Fruit fly (Drosophila melanogaster) S2 (cell line): ENCODE data around the gene FucT6.
"Not testable (repeated sequence)": the region's sequence is repeated elsewhere in the genome, so short reads cannot be mapped to it uniquely, and the experiment has no call there.

Experiments
- CG8478 ChIP-seq: fragments of >200 bp; optimal IDR thresholded peaks from 2 replicates; lab custom pipeline; 2018
- CTCF ChIP-seq, 2 experiments: fragments of >200 bp; optimal IDR thresholded peaks; 2 replicates each; lab custom pipeline; 2018

FucT6 gene

dm6 chrX:11709799-11710720 lies at the start of gene FucT6:
FucT6 (minus strand) TSS chrX:11709951.
- TF ChIP-seq CG8478 (lab: Kevin White, UChicago) (no peak), CTCF (optimal IDR thresholded peaks at IDR 0.05; lab: Kevin White, UChicago) (peak in 1 of 2 experiments; percentile 43)

dm6 chrX:11756892-11757291 lies 47.1 kb upstream of the FucT6 start:
- TF ChIP-seq CG8478 (lab: Kevin White, UChicago) (no peak), CTCF (optimal IDR thresholded peaks at IDR 0.05; lab: Kevin White, UChicago) (no peak)

DNA sequence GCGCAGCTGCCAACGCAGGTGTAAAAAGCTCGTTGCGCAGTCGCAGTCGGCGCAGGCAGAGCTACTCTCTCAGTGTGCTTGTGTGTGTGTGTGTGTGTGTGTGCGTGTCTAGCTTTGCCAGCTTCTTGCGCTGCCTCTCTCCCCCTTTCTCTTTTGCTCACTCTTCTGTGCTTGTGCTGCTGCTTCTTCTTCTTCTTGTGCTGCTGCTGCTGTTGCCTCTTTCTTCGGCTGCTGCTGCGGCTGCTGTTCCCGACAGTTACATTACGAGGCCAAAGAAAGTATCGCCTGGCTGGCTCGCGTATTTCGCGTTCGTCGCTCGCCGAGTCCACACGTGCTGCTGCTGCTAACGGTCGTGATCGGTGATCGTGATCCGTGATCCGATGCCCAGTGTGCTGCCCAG lies 44.2 kb upstream of the FucT6 start, which contains the start of gene m:
Gene m (plus strand): TSS at position 301 of the 400 bp plus-strand sequence.
- TF ChIP-seq CTCF (optimal IDR thresholded peaks at IDR 0.05; lab: Kevin White, UChicago); CG8478 (lab: Kevin White, UChicago): not testable (repeated sequence)

DNA sequence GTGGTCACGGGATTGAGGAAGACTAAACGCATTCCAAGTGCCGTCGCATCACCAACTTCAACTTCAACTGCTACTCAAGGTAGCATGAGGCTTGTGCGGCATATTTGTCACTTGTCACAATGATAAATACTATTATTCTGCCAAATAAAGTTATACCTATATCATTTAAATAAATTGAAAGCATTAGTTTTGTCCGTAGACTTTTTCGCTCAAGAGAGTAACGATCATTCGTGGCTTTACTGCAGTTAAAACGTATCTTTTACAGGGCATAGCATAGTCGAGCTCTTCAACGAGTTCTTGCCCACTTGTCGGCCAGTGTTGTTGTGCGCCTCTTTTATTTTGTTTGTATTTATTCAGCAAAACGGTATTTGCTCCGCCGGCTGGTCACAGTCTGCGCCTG lies 26.7 kb upstream of the FucT6 start:
- no peak for TF ChIP-seq CTCF (optimal IDR thresholded peaks at IDR 0.05; lab: Kevin White, UChicago)
- TF ChIP-seq CG8478 (lab: Kevin White, UChicago): no peak

- TF ChIP-seq CG8478 (lab: Kevin White, UChicago): no peak
- no peak for TF ChIP-seq CTCF (optimal IDR thresholded peaks at IDR 0.05; lab: Kevin White, UChicago)
Measured at dm6 chrX:11733795-11734194, 24.0 kb upstream of the FucT6 start, which contains the start of gene inaF-A. inaF-A (minus strand) TSS chrX:11733895.

dm6 chrX:11732670-11733069 lies 22.9 kb upstream of the FucT6 start, which contains the start of gene inaF-B:
inaF-B (minus strand) TSS chrX:11732770.
- TF ChIP-seq CTCF (optimal IDR thresholded peaks at IDR 0.05; lab: Kevin White, UChicago) (no peak), CG8478 (lab: Kevin White, UChicago) (no peak)

dm6 chrX:11731665-11732064 lies 21.9 kb upstream of the FucT6 start, which contains the start of gene inaF-C:
inaF-C (minus strand) TSS chrX:11731765.
- TF ChIP-seq CG8478 (lab: Kevin White, UChicago): no peak
- no peak for TF ChIP-seq CTCF (optimal IDR thresholded peaks at IDR 0.05; lab: Kevin White, UChicago)

DNA sequence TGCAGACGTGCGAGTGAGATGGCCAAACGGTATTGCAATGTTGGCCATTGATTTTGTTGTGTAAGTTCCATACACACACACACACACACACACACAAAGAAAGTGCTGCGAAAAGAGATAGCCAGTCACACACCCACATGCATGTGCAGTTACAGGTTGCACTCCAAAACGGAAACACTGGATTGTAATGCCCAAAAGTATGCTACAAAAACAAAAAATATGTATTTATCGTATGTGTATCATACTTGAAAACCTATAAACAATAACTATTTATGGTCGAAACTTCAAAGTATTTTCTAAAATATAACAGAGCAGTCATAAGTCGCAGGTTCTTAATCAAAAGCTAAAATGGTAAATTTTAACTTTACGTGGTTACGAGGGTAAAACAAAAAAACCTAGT lies 20.2 kb upstream of the FucT6 start:
- TF ChIP-seq CG8478 (lab: Kevin White, UChicago) (no peak), CTCF (optimal IDR thresholded peaks at IDR 0.05; lab: Kevin White, UChicago) (no peak)

dm6 chrX:11728999-11729398 lies 19.2 kb upstream of the FucT6 start, which contains the start of gene inaF-D:
inaF-D (minus strand) TSS chrX:11729099.
- TF ChIP-seq CTCF (optimal IDR thresholded peaks at IDR 0.05; lab: Kevin White, UChicago) (no peak), CG8478 (lab: Kevin White, UChicago) (no peak)

DNA sequence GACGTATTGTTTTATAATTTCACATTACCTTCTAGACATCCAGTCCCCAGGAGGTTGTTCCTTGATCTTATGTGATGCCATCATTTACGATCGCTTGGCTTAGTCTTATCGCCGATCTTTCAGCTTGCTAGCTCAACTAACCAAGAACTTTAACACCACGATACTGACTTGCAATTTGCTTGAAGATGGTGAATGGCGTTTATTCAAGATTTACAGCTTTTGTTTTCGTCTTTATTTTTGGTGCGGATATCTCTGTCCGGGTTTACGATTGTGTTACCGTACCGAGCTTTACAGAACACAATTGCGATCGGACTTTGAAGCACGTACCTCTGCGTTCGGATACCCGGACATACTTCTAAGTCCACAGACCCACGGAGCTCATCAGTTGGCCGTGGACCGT lies 14.2 kb upstream of the FucT6 start, which contains the start of gene CG15221:
Gene CG15221 (plus strand): TSS at position 301 of the 400 bp plus-strand sequence.
- no peak for TF ChIP-seq CTCF (optimal IDR thresholded peaks at IDR 0.05; lab: Kevin White, UChicago)
- no peak for TF ChIP-seq CG8478 (lab: Kevin White, UChicago)

dm6 chrX:11720138-11720537 lies 10.4 kb upstream of the FucT6 start, which contains the start of gene Tango10:
Tango10 (plus strand) TSS chrX:11720245.
- TF ChIP-seq CTCF (optimal IDR thresholded peaks at IDR 0.05; lab: Kevin White, UChicago): no peak
- no peak for TF ChIP-seq CG8478 (lab: Kevin White, UChicago)

DNA sequence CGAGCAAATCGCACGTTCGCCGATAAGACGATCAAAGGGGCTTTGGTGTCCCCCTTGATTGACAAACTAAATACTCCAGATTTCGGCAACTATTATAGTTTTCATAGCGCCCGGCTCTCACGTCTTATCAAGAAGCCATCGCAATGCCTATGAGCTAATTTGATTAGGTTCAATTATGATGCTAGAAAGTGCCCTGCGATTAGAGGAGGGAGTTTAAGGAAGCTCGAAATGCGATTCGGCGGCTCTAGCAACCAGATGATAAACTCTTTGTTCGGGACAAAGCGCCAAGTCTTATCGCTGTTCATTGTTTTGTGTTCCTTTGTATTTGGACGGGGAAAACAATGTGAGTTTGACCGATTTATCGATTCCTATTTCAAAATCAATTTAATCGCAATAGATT lies 8.1 kb upstream of the FucT6 start:
- no peak for TF ChIP-seq CTCF (optimal IDR thresholded peaks at IDR 0.05; lab: Kevin White, UChicago)
- no peak for TF ChIP-seq CG8478 (lab: Kevin White, UChicago)

dm6 chrX:11716731-11717326 lies 7.1 kb upstream of the FucT6 start, which contains the start of gene prtp:
prtp (plus strand) TSS chrX:11716756.
- TF ChIP-seq CTCF (optimal IDR thresholded peaks at IDR 0.05; lab: Kevin White, UChicago) (no peak), CG8478 (lab: Kevin White, UChicago) (no peak)

dm6 chrX:11715937-11716730 lies 6.4 kb upstream of the FucT6 start:
- TF ChIP-seq CTCF (optimal IDR thresholded peaks at IDR 0.05; lab: Kevin White, UChicago) (no peak), CG8478 (lab: Kevin White, UChicago) (no peak)
